Fruit fly (Drosophila melanogaster) whole organism, pupa: ENCODE measurements around the gene Diedel3.

ENCODE experiments used
- CG10348 ChIP-seq: fragments of 200-800 bp; sonication (Bioruptor generic); IDR thresholded peaks from 2 replicates; pipeline ENCODE4 v1.3.6; 2022; ENCODE audit warnings: missing biosample characterization, missing genetic modification characterization
- CG12605 ChIP-seq: fragments of 200-800 bp; sonication (Bioruptor generic); IDR thresholded peaks from 2 replicates; pipeline ENCODE4 v1.3.6; 2022; ENCODE audit warnings: missing biosample characterization, missing genetic modification characterization
- CG13204 ChIP-seq: fragments of 200-800 bp; sonication (Bioruptor generic); optimal IDR thresholded peaks from 2 replicates; lab custom pipeline; 2018; ENCODE audit warnings: missing biosample characterization, mild to moderate bottlenecking, missing genetic modification characterization, moderate library complexity
- CG14655 ChIP-seq: fragments of 200-800 bp; sonication (Bioruptor generic); optimal IDR thresholded peaks from 3 replicates; lab custom pipeline; 2017; ENCODE audit warnings: mild to moderate bottlenecking, missing biosample characterization, missing genetic modification reagents, missing genetic modification characterization
- CG17806 ChIP-seq: fragments of 200-800 bp; sonication (Bioruptor generic); optimal IDR thresholded peaks from 2 replicates; lab custom pipeline; 2018; ENCODE audit warnings: missing biosample characterization, mild to moderate bottlenecking, missing genetic modification characterization, moderate library complexity
- CG32121 ChIP-seq: fragments of 200-800 bp; sonication (Bioruptor generic); IDR thresholded peaks from 2 replicates; pipeline ENCODE4 v1.3.6; 2022; ENCODE audit warnings: missing biosample characterization, missing genetic modification characterization
- CG34367 ChIP-seq: fragments of 200-800 bp; sonication (Bioruptor generic); optimal IDR thresholded peaks from 2 replicates; lab custom pipeline; 2018; ENCODE audit warnings: missing biosample characterization, mild to moderate bottlenecking, missing genetic modification characterization
- CG4496 ChIP-seq: fragments of 200-800 bp; sonication (Bioruptor generic); IDR thresholded peaks from 3 replicates; pipeline ENCODE4 v1.3.6; 2022; ENCODE audit warnings: missing biosample characterization, missing genetic modification characterization
- CG8159 ChIP-seq: fragments of 200-800 bp; sonication (Bioruptor generic); optimal IDR thresholded peaks from 3 replicates; lab custom pipeline; 2018; ENCODE audit warnings: missing biosample characterization, mild to moderate bottlenecking, missing genetic modification characterization, moderate library complexity
- CG8301 ChIP-seq: fragments of 200-800 bp; sonication (Bioruptor generic); optimal IDR thresholded peaks from 2 replicates; lab custom pipeline; 2018; ENCODE audit warnings: missing biosample characterization, mild to moderate bottlenecking, missing genetic modification characterization
- CG9948 ChIP-seq: fragments of 200-800 bp; sonication (Bioruptor generic); optimal IDR thresholded peaks from 2 replicates; lab custom pipeline; 2018; ENCODE audit warnings: missing biosample characterization, mild to moderate bottlenecking, missing genetic modification characterization, moderate library complexity
- D1 ChIP-seq: fragments of 200-800 bp; sonication (Bioruptor generic); optimal IDR thresholded peaks from 2 replicates; lab custom pipeline; 2018; ENCODE audit warnings: missing biosample characterization, mild to moderate bottlenecking, missing genetic modification characterization, moderate library complexity
- EcR ChIP-seq: fragments of 200-800 bp; sonication (Bioruptor generic); optimal IDR thresholded peaks from 3 replicates; lab custom pipeline; 2019; ENCODE audit warnings: missing biosample characterization, missing genetic modification characterization, mild to moderate bottlenecking, moderate library complexity, missing genetic modification reagents
- Ets98B ChIP-seq: fragments of 200-800 bp; sonication (Bioruptor generic); IDR thresholded peaks from 2 replicates; pipeline ENCODE4 v1.3.6; 2022; ENCODE audit warnings: missing biosample characterization, missing genetic modification characterization
- Pif1A ChIP-seq: fragments of 200-800 bp; sonication (Bioruptor generic); optimal IDR thresholded peaks from 3 replicates; lab custom pipeline; 2016; ENCODE audit warnings: missing biosample characterization, missing genetic modification characterization
- Pif1B ChIP-seq: fragments of 200-800 bp; sonication (Bioruptor generic); optimal IDR thresholded peaks from 3 replicates; lab custom pipeline; 2016; ENCODE audit warnings: missing biosample characterization, missing genetic modification characterization
- Snoo ChIP-seq: fragments of 200-800 bp; sonication (Bioruptor generic); optimal IDR thresholded peaks from 3 replicates; lab custom pipeline; 2017; ENCODE audit warnings: missing biosample characterization, mild to moderate bottlenecking, missing genetic modification characterization, inconsistent platforms
- fd96Ca ChIP-seq: fragments of 200-800 bp; sonication (Bioruptor generic); IDR thresholded peaks from 3 replicates; pipeline ENCODE4 v1.3.6; 2022; ENCODE audit warnings: missing biosample characterization, missing genetic modification characterization
- gl ChIP-seq: fragments of 200-800 bp; sonication (Bioruptor generic); optimal IDR thresholded peaks from 2 replicates; lab custom pipeline; 2018; ENCODE audit warnings: missing biosample characterization, mild to moderate bottlenecking, missing genetic modification characterization
- rn ChIP-seq: fragments of 200-800 bp; sonication (Bioruptor generic); IDR thresholded peaks from 2 replicates; pipeline ENCODE4 v1.3.6; 2022; ENCODE audit warnings: missing biosample characterization, missing genetic modification characterization

Diedel3 gene

DNA sequence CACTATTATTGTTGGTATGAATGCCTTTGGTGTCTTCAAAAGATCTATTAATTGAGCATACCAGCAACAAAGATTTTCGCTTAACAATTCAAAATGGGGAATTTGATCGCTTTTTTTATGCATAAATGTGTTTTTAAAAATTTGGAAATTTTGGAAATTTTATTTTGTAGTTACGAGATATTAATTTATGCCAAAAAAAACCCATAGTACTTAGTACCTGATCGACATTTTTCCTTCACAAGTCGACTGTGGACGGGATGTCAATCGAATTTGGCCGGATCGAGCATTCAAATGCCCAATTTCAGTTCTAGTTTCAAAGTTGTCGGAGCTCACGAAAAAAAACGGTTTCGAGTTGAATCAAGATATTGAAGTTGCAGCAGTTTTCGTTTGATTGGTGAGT lies 6.4 kb downstream of the Diedel3 start, which contains the start of gene CG14190:
Gene CG14190, plus strand, starts transcription at position 301 of the 400 bp plus-strand sequence.
- TF ChIP-seq EcR (GFP tag; lab: Kevin White, UChicago), result no peak
- TF ChIP-seq CG32121 (GFP tag; lab: Robert Waterston, UW), result no peak
- TF ChIP-seq fd96Ca (GFP tag; lab: Robert Waterston, UW), result no peak
- no peak for TF ChIP-seq Pif1B (GFP tag; lab: Kevin White, UChicago)
- no peak for TF ChIP-seq gl (tag; lab: Kevin White, UChicago)
- TF ChIP-seq CG13204, result no peak
- no peak for TF ChIP-seq Snoo (tag; lab: Kevin White, UChicago)
- no peak for TF ChIP-seq CG12605
- no peak for TF ChIP-seq CG34367 (tag; lab: Kevin White, UChicago)

DNA sequence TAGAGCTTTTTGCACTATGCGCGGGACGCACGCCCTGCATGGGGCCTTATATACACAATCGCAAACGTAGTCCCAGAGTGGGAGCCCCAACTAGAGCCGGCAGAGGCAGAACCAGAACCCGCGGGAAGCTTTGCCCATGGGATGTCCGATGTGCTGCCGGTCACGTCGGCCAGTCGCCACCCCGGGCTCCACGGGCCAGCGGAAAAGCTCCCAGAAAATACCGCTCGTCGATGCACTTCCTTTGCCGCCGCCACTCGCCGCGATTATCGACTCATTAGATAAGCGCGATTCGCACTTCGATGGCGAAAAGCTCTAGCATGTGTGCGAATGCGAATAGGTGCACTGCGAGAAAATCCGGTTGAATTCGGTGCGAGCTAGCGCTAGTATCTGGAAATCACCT lies 18.6 kb downstream of the Diedel3 start, which contains the start of gene CG34330:
Gene CG34330, minus strand, starts transcription at position 101 of the 400 bp plus-strand sequence.
- TF ChIP-seq CG32121 (GFP tag; lab: Robert Waterston, UW), result no peak
- no peak for TF ChIP-seq CG4496 (GFP tag; lab: Robert Waterston, UW)
- TF ChIP-seq CG34367 (tag; lab: Kevin White, UChicago), result no peak
- no peak for TF ChIP-seq CG14655 (GFP tag; lab: Kevin White, UChicago)
- TF ChIP-seq D1, result no peak
- TF ChIP-seq CG12605, result no peak
- TF ChIP-seq CG8301 (tag; lab: Kevin White, UChicago), result no peak
- TF ChIP-seq gl (tag; lab: Kevin White, UChicago), result no peak
- no peak for TF ChIP-seq Pif1B (GFP tag; lab: Kevin White, UChicago)

DNA sequence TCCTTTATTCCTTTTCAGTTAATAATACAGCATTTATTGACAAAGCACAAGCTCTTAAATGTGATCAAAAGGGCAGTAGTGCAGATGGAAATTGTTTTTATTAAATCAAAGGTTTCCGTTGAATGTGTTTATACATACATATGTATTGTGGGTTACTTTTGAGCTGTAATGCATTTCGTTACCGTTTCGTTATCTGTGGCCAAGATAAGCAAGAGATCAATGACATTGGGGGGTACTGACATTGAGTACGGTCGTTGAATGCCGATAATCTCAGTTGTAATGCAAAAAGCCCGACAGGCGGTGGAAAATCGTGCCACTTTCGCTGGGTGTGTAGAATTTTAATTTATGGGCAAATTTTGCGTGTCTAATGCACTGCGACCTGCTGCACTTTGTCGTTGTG lies 22.7 kb downstream of the Diedel3 start:
- TF ChIP-seq CG12605 (no peak), CG8159 (tag; lab: Kevin White, UChicago) (no peak), gl (tag; lab: Kevin White, UChicago) (no peak), CG4496 (GFP tag; lab: Robert Waterston, UW) (no peak), CG32121 (GFP tag; lab: Robert Waterston, UW) (no peak), EcR (GFP tag; lab: Kevin White, UChicago) (peak; percentile 89)

- TF ChIP-seq CG14655 (GFP tag; lab: Kevin White, UChicago), result no peak
- 0 out of 3 replicates have a peak, but pooled peaks have one; percentile 42 for TF ChIP-seq CG4496 (GFP tag; lab: Robert Waterston, UW)
Measured at dm6 chrX:19073878-19074277, 23.6 kb downstream of the Diedel3 start.

- TF ChIP-seq Ets98B (GFP tag; lab: Robert Waterston, UW) (no peak), CG12605 (no peak), rn (GFP tag; lab: Robert Waterston, UW) (no peak), Pif1B (GFP tag; lab: Kevin White, UChicago) (no peak), CG4496 (GFP tag; lab: Robert Waterston, UW) (no peak), CG8301 (tag; lab: Kevin White, UChicago) (no peak), CG17806 (tag; lab: Kevin White, UChicago) (no peak), Snoo (tag; lab: Kevin White, UChicago) (no peak), gl (tag; lab: Kevin White, UChicago) (no peak), CG32121 (GFP tag; lab: Robert Waterston, UW) (no peak), fd96Ca (GFP tag; lab: Robert Waterston, UW) (no peak), Pif1A (GFP tag; lab: Kevin White, UChicago) (no peak), CG10348 (GFP tag; lab: Robert Waterston, UW) (no peak)
Measured at dm6 chrX:19074585-19074984, 24.3 kb downstream of the Diedel3 start.

DNA sequence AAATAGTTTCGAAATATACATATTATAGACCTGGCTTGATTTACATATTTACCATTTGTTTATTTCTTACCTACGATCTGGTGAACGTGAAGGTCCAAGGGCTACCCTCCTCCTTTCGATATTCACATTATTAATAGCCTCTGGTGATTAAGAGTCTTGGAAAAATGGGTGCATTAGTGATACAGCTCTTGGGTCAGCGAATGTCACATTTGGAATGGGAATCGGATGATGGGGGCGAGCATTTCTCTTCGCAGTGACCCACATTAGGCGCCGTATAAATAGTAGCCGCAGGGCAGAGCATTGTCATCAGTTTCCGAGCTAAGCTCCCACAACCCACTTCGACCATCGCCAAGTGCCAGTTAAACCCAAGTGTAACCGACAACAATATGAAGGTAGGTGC lies 27.2 kb downstream of the Diedel3 start, which contains the start of gene CG7406:
Gene CG7406, plus strand, starts transcription at position 301 of the 400 bp plus-strand sequence.
- TF ChIP-seq Snoo (tag; lab: Kevin White, UChicago) (no peak), CG12605 (no peak), rn (GFP tag; lab: Robert Waterston, UW) (no peak), CG14655 (GFP tag; lab: Kevin White, UChicago) (no peak), gl (tag; lab: Kevin White, UChicago) (no peak), CG8301 (tag; lab: Kevin White, UChicago) (no peak), CG9948 (no peak), fd96Ca (GFP tag; lab: Robert Waterston, UW) (no peak), CG34367 (tag; lab: Kevin White, UChicago) (no peak), D1 (no peak), CG32121 (GFP tag; lab: Robert Waterston, UW) (no peak), Ets98B (GFP tag; lab: Robert Waterston, UW) (no peak), Pif1B (GFP tag; lab: Kevin White, UChicago) (no peak)

- TF ChIP-seq CG4496 (GFP tag; lab: Robert Waterston, UW) (no peak), fd96Ca (GFP tag; lab: Robert Waterston, UW) (no peak), EcR (GFP tag; lab: Kevin White, UChicago) (no peak), CG14655 (GFP tag; lab: Kevin White, UChicago) (no peak), CG12605 (no peak), CG9948 (no peak)
Measured at dm6 chrX:19081365-19081764, 31.1 kb downstream of the Diedel3 start, which contains the start of gene CG14191. TSS of gene CG14191 (plus strand) at chrX:19081665.
